Worm (Caenorhabditis elegans) whole organism, late embryonic: ENCODE results near the gene cacn-1.

Source experiments
- C08G9.2 ChIP-seq: sonication (generic microtip); optimal IDR thresholded peaks from 2 replicates; lab custom pipeline; 2016; ENCODE audit warnings: mild to moderate bottlenecking, missing genetic modification characterization, moderate library complexity, missing compliant biosample characterization
- C38D4.7 ChIP-seq: fragments of 200-800 bp; sonication (Bioruptor generic); optimal IDR thresholded peaks from 2 replicates; lab custom pipeline; 2018; ENCODE audit warnings: mild to moderate bottlenecking, missing genetic modification characterization, moderate library complexity, missing compliant biosample characterization
- F13H6.1 ChIP-seq: sonication (generic microtip); optimal IDR thresholded peaks from 2 replicates; lab custom pipeline; 2016; ENCODE audit warnings: missing genetic modification characterization, missing compliant biosample characterization
- K02D7.2 ChIP-seq: sonication (generic microtip); optimal IDR thresholded peaks from 2 replicates; lab custom pipeline; 2017; ENCODE audit warnings: mild to moderate bottlenecking, missing genetic modification characterization, missing compliant biosample characterization
- K09A11.1 ChIP-seq: sonication (generic microtip); optimal IDR thresholded peaks from 2 replicates; lab custom pipeline; 2017; ENCODE audit warnings: antibody characterized with exemption, mild to moderate bottlenecking, missing genetic modification characterization, missing compliant biosample characterization; ENCODE audit not compliant: insufficient read depth
- T23F11.4 ChIP-seq: fragments of 200-800 bp; sonication (Bioruptor generic); optimal IDR thresholded peaks from 2 replicates; lab custom pipeline; 2018; ENCODE audit warnings: mild to moderate bottlenecking, missing genetic modification characterization, missing compliant biosample characterization
- Y22D7AL.16 ChIP-seq: sonication (generic microtip); optimal IDR thresholded peaks from 2 replicates; lab custom pipeline; 2016; ENCODE audit warnings: missing genetic modification characterization, missing compliant biosample characterization
- ceh-14 ChIP-seq: sonication (generic microtip); optimal IDR thresholded peaks from 2 replicates; lab custom pipeline; 2016; ENCODE audit warnings: missing genotype, missing genetic modification characterization, missing compliant biosample characterization
- ceh-18 ChIP-seq: sonication (generic microtip); optimal IDR thresholded peaks from 2 replicates; lab custom pipeline; 2016; ENCODE audit warnings: missing genetic modification characterization, missing compliant biosample characterization
- ceh-19 ChIP-seq: fragments of 200-800 bp; sonication (Bioruptor generic); optimal IDR thresholded peaks from 2 replicates; lab custom pipeline; 2018; ENCODE audit warnings: mild to moderate bottlenecking, missing genetic modification characterization, missing compliant biosample characterization
- ceh-34 ChIP-seq: sonication (generic microtip); optimal IDR thresholded peaks from 2 replicates; lab custom pipeline; 2016; ENCODE audit warnings: mild to moderate bottlenecking, missing genetic modification characterization, missing compliant biosample characterization
- ceh-48 ChIP-seq: sonication (generic microtip); optimal IDR thresholded peaks from 2 replicates; lab custom pipeline; 2016; ENCODE audit warnings: missing genetic modification characterization, inconsistent platforms, missing compliant biosample characterization
- ceh-6 ChIP-seq: fragments of 200-800 bp; sonication (Bioruptor generic); optimal IDR thresholded peaks from 2 replicates; lab custom pipeline; 2018; ENCODE audit warnings: mild to moderate bottlenecking, missing genetic modification characterization, missing compliant biosample characterization
- che-1 ChIP-seq: sonication (generic microtip); optimal IDR thresholded peaks from 2 replicates; lab custom pipeline; 2016; ENCODE audit warnings: mild to moderate bottlenecking, missing genetic modification characterization, missing compliant biosample characterization
- elt-2 ChIP-seq: sonication (generic microtip); optimal IDR thresholded peaks from 2 replicates; lab custom pipeline; 2016; ENCODE audit warnings: missing genetic modification reagents, missing genetic modification characterization, missing compliant biosample characterization
- elt-4 ChIP-seq: sonication (generic microtip); optimal IDR thresholded peaks from 2 replicates; lab custom pipeline; 2016; ENCODE audit warnings: missing genetic modification characterization, missing compliant biosample characterization
- ets-4 ChIP-seq: sonication (generic microtip); optimal IDR thresholded peaks from 2 replicates; lab custom pipeline; 2016; ENCODE audit warnings: missing genetic modification characterization, missing compliant biosample characterization
- fkh-10 ChIP-seq: fragments of 150-350 bp; optimal IDR thresholded peaks from 2 replicates; lab custom pipeline; 2014; ENCODE audit warnings: missing biosample characterization, missing genetic modification reagents, missing genetic modification characterization
- hlh-13 ChIP-seq: fragments of 200-800 bp; sonication (Bioruptor generic); optimal IDR thresholded peaks from 2 replicates; lab custom pipeline; 2018; ENCODE audit warnings: mild to moderate bottlenecking, missing genetic modification characterization, missing compliant biosample characterization
- hlh-15 ChIP-seq: sonication (generic microtip); optimal IDR thresholded peaks from 2 replicates; lab custom pipeline; 2016; ENCODE audit warnings: missing genetic modification characterization, missing compliant biosample characterization
- lim-6 ChIP-seq: sonication (generic microtip); optimal IDR thresholded peaks from 2 replicates; lab custom pipeline; 2016; ENCODE audit warnings: missing genetic modification characterization, missing compliant biosample characterization
- lin-11 ChIP-seq: fragments of 200-800 bp; sonication (Bioruptor generic); optimal IDR thresholded peaks from 2 replicates; lab custom pipeline; 2018; ENCODE audit warnings: mild to moderate bottlenecking, missing genetic modification characterization, missing compliant biosample characterization
- nhr-11 ChIP-seq: fragments of 150-350 bp; optimal IDR thresholded peaks from 2 replicates; lab custom pipeline; 2014; ENCODE audit warnings: missing biosample characterization, missing genetic modification characterization
- nhr-232 ChIP-seq: sonication (generic microtip); optimal IDR thresholded peaks from 2 replicates; lab custom pipeline; 2016; ENCODE audit warnings: missing genetic modification characterization, missing compliant biosample characterization
- npax-4 ChIP-seq: sonication (generic microtip); optimal IDR thresholded peaks from 2 replicates; lab custom pipeline; 2016; ENCODE audit warnings: missing genetic modification characterization, missing compliant biosample characterization
- odd-2 ChIP-seq: sonication (generic microtip); optimal IDR thresholded peaks from 2 replicates; lab custom pipeline; 2017; ENCODE audit warnings: antibody characterized with exemption, mild to moderate bottlenecking, missing genetic modification characterization, missing compliant biosample characterization
- pat-9 ChIP-seq: fragments of 200-800 bp; sonication (Bioruptor generic); optimal IDR thresholded peaks from 2 replicates; lab custom pipeline; 2018; ENCODE audit warnings: mild to moderate bottlenecking, missing genetic modification characterization, moderate library complexity, missing compliant biosample characterization
- pax-1 ChIP-seq: fragments of 150-350 bp; optimal IDR thresholded peaks from 2 replicates; lab custom pipeline; 2014; ENCODE audit warnings: missing biosample characterization, missing genetic modification characterization
- pha-2 ChIP-seq: sonication (generic microtip); optimal IDR thresholded peaks from 2 replicates; lab custom pipeline; 2017; ENCODE audit warnings: mild to moderate bottlenecking, missing genetic modification characterization, missing compliant biosample characterization
- pha-4 ChIP-seq: fragments of 150-350 bp; optimal IDR thresholded peaks from 2 replicates; lab custom pipeline; 2018; ENCODE audit warnings: missing biosample characterization, missing genetic modification reagents, missing genetic modification characterization
- pros-1 ChIP-seq: fragments of 150-350 bp; optimal IDR thresholded peaks from 2 replicates; lab custom pipeline; 2014; ENCODE audit warnings: missing biosample characterization, missing genetic modification reagents, missing genetic modification characterization
- rnt-1 ChIP-seq: sonication (generic microtip); optimal IDR thresholded peaks from 2 replicates; lab custom pipeline; 2016; ENCODE audit warnings: missing genetic modification characterization, missing compliant biosample characterization
- tbx-2 ChIP-seq: sonication (generic microtip); optimal IDR thresholded peaks from 2 replicates; lab custom pipeline; 2016; ENCODE audit warnings: missing genetic modification characterization, missing compliant biosample characterization
- tbx-7 ChIP-seq: sonication (generic microtip); optimal IDR thresholded peaks from 2 replicates; lab custom pipeline; 2016; ENCODE audit warnings: missing genotype, missing genetic modification characterization, missing compliant biosample characterization
- unc-42 ChIP-seq: sonication (generic microtip); optimal IDR thresholded peaks from 2 replicates; lab custom pipeline; 2016; ENCODE audit warnings: missing genotype, missing genetic modification characterization, missing compliant biosample characterization
- unc-86 ChIP-seq: sonication (generic microtip); optimal IDR thresholded peaks from 2 replicates; lab custom pipeline; 2016; ENCODE audit warnings: missing genetic modification characterization, missing compliant biosample characterization
- zip-5 ChIP-seq: sonication (generic microtip); optimal IDR thresholded peaks from 2 replicates; lab custom pipeline; 2016; ENCODE audit warnings: missing genetic modification characterization, missing compliant biosample characterization
- ztf-16 ChIP-seq: sonication (generic microtip); optimal IDR thresholded peaks from 2 replicates; lab custom pipeline; 2017; ENCODE audit warnings: missing genetic modification characterization, missing compliant biosample characterization

Gene cacn-1

DNA sequence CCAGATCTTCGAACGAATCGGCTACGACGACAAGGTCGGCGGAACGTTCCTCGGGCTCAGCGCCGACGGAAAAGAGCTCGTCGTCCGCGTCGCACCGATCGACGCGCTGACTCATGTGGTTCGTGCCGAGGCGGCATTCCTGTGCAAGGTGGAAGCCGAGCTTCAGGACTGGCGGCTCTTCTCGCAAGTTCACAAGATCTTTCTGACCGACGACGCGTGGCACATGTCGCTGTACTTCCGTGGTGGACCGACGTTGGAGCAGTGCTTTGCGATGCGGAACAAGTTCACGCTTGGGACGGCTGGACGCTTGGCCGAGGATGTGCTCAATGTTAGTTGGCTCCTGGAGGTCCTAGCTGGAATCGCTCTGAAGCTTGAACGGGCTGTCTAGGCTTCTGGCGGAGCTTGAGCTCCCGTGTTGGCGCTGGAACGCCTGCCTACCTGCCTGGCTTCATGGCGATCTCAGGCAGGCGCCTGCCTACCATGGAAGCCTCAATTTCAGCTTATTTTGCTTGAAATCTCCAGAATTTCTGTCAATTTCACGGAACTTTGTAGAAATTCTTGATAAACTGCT, 3.0 kb downstream of the cacn-1 start:
- TF ChIP-seq rnt-1 (tag; lab: Kevin White, UChicago) (no peak), nhr-232 (tag; lab: Kevin White, UChicago) (no peak), tbx-2 (tag; lab: Kevin White, UChicago) (no peak), odd-2 (tag; lab: Kevin White, UChicago) (no peak), ztf-16 (no peak), elt-2 (no peak), unc-42 (tag; lab: Kevin White, UChicago) (no peak), ceh-34 (no peak), pros-1 (no peak), zip-5 (tag; lab: Kevin White, UChicago) (no peak), ceh-14 (no peak), K09A11.1 (no peak), elt-4 (tag; lab: Kevin White, UChicago) (no peak), C38D4.7 (GFP tag; lab: Kevin White, UChicago) (no peak), pha-2 (no peak), npax-4 (tag; lab: Kevin White, UChicago) (no peak), C08G9.2 (tag; lab: Kevin White, UChicago) (no peak), Y22D7AL.16 (tag; lab: Kevin White, UChicago) (no peak), ceh-19 (GFP tag; lab: Kevin White, UChicago) (no peak)

- TF ChIP-seq fkh-10 (GFP tag; lab: Kevin White, UChicago) (no peak), ceh-14 (no peak), ztf-16 (no peak), K02D7.2 (no peak), nhr-11 (tag; lab: Kevin White, UChicago) (no peak), ceh-18 (no peak), pha-4 (tag; lab: Kevin White, UChicago) (no peak), pax-1 (tag; lab: Kevin White, UChicago) (no peak), elt-2 (no peak), odd-2 (tag; lab: Kevin White, UChicago) (no peak), lin-11 (tag; lab: Kevin White, UChicago) (no peak), ets-4 (no peak)
- TF ChIP-seq, all 69 proteins: peak for 0
Measured at ce11 chrII:14137538-14137937, 4.4 kb downstream of the cacn-1 start, which contains the start of gene K09E4.1. K09E4.1 (plus strand) TSS chrII:14137838.

DNA sequence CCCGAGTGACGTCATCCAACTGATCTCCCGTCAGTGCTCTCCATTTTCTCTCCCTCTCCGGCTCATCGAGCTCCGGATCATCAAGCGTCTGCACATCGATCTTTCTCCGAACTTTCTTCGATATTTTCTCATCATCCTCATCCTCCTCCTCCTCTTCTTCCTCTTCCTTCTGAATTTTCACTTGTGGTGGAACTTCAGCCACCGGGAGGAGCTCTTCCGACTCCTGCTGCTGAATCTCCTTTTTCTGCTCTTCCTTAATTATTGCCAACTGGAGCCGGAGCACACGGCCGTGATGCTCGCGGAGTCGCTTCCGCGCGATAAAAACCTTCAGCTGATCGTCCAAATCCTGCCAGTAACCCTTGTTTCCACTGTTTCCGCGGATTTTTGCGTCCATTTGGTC, 5.6 kb downstream of the cacn-1 start:
- TF ChIP-seq hlh-13: no peak
- TF ChIP-seq lim-6 (tag; lab: Kevin White, UChicago): no peak
- no peak for TF ChIP-seq unc-86 (tag; lab: Kevin White, UChicago)
- TF ChIP-seq ets-4: no peak
- no peak for TF ChIP-seq unc-42 (tag; lab: Kevin White, UChicago)

DNA sequence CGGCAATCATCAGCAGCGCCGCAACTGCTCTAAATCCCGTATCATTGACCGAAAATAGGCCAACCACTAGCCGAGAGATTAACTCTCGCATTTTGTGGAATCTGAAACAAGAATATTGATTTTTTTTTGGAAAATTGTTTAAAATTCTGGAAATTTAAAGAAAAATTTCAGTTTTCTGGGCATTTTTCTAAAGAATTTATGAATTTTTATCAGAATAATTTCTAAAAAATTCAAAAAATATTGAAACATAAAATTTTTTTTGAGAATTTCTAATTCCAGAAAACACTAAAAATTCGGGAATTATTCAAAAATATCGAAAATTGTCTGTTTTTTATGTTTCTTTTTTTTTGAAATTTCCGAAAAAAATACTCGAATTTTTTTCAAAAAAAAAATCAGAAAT, 9.2 kb downstream of the cacn-1 start, which contains the start of gene algn-3:
Gene algn-3, minus strand, starts transcription at position 101 of the 400 bp plus-strand sequence.
- no peak for TF ChIP-seq ceh-18
- TF ChIP-seq C08G9.2 (tag; lab: Kevin White, UChicago): no peak
- TF ChIP-seq T23F11.4 (GFP tag; lab: Kevin White, UChicago): no peak
- TF ChIP-seq che-1 (tag; lab: Kevin White, UChicago): no peak
- no peak for TF ChIP-seq ceh-6 (GFP tag; lab: Kevin White, UChicago)
- no peak for TF ChIP-seq zip-5 (tag; lab: Kevin White, UChicago)
- no peak for TF ChIP-seq hlh-15 (tag; lab: Kevin White, UChicago)
- no peak for TF ChIP-seq lin-11 (tag; lab: Kevin White, UChicago)
- TF ChIP-seq ceh-48 (tag; lab: Kevin White, UChicago): no peak
- TF ChIP-seq tbx-7 (tag; lab: Kevin White, UChicago): no peak
- no peak for TF ChIP-seq pat-9 (tag; lab: Kevin White, UChicago)
- no peak for TF ChIP-seq F13H6.1 (tag; lab: Kevin White, UChicago)
- TF ChIP-seq nhr-232 (tag; lab: Kevin White, UChicago): no peak
